Worm (Caenorhabditis elegans): ENCODE measurements around the gene C04E12.4.
"Not testable (repeated sequence)": the region's sequence is repeated elsewhere in the genome, so short reads cannot be mapped to it uniquely, and the experiment has no call there.

The C04E12.4 gene

ce11 chrV:3355544-3355943 lies 7.0 kb upstream of the C04E12.4 start:
- no peak for TF ChIP-seq klf-2 (GFP tag; conservative IDR thresholded peaks at IDR 0.05)
- TF ChIP-seq tab-1 (GFP tag; IDR thresholded peaks at IDR 0.05) = no peak
- TF ChIP-seq flt-1 (GFP tag; IDR thresholded peaks at IDR 0.05) = no peak
- no peak for TF ChIP-seq ztf-29 (GFP tag; IDR thresholded peaks at IDR 0.05)
- TF ChIP-seq med-1 (GFP tag; optimal IDR thresholded peaks at IDR 0.05; ENCODE audit: insufficient read depth) = no peak
- TF ChIP-seq cog-1 (tag; optimal IDR thresholded peaks at IDR 0.05) = no peak
- no peak for TF ChIP-seq ztf-23 (GFP tag; IDR thresholded peaks at IDR 0.05)
- TF ChIP-seq T22C8.4 (GFP tag; IDR thresholded peaks at IDR 0.05) = no peak
- TF ChIP-seq ref-1 (GFP tag; conservative IDR thresholded peaks at IDR 0.05) = no peak

- TF ChIP-seq cog-1 (tag; optimal IDR thresholded peaks at IDR 0.05) (no peak), ztf-23 (GFP tag; IDR thresholded peaks at IDR 0.05) (no peak), tab-1 (GFP tag; IDR thresholded peaks at IDR 0.05) (no peak), ref-1 (GFP tag; conservative IDR thresholded peaks at IDR 0.05) (no peak), flt-1 (GFP tag; IDR thresholded peaks at IDR 0.05) (no peak), T22C8.4 (GFP tag; IDR thresholded peaks at IDR 0.05) (no peak), ztf-29 (GFP tag; IDR thresholded peaks at IDR 0.05) (no peak), klf-2 (GFP tag; conservative IDR thresholded peaks at IDR 0.05) (no peak), med-1 (GFP tag; optimal IDR thresholded peaks at IDR 0.05; ENCODE audit: insufficient read depth) (no peak)
These were observed 5.5 kb upstream of the C04E12.4 start, which contains the start of gene scrm-3 for ce11 chrV:3357106-3357505. Gene scrm-3 (minus strand): TSS chrV:3357206.

DNA sequence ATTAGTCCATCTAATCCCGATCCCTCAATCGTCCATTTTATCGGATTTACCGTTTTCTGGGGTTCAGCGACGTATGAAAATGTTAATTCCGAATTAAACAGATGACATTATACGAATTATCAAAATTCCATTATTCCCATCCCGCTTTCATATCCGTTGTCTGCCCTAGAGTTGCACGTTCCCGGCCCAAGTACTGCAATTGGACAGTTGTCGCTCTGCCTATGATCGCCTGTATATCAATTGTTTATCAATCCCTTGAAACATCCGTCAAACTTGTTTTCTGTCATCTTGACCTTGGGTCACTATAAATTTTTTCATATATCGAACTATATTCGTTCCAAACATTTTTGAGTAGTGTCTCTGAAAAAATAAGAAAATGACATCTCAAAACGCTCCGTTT lies 4.3 kb upstream of the C04E12.4 start, which contains the start of gene C04E12.5:
Gene C04E12.5 (plus strand): TSS at position 301 of the 400 bp plus-strand sequence.
- TF ChIP-seq flt-1 (GFP tag; IDR thresholded peaks at IDR 0.05) (no peak), ztf-29 (GFP tag; IDR thresholded peaks at IDR 0.05) (no peak), cog-1 (tag; optimal IDR thresholded peaks at IDR 0.05) (no peak), ref-1 (GFP tag; conservative IDR thresholded peaks at IDR 0.05) (no peak), T22C8.4 (GFP tag; IDR thresholded peaks at IDR 0.05) (no peak), klf-2 (GFP tag; conservative IDR thresholded peaks at IDR 0.05) (no peak), tab-1 (GFP tag; IDR thresholded peaks at IDR 0.05) (no peak), ztf-23 (GFP tag; IDR thresholded peaks at IDR 0.05) (no peak), med-1 (GFP tag; optimal IDR thresholded peaks at IDR 0.05; ENCODE audit: insufficient read depth) (no peak)

DNA sequence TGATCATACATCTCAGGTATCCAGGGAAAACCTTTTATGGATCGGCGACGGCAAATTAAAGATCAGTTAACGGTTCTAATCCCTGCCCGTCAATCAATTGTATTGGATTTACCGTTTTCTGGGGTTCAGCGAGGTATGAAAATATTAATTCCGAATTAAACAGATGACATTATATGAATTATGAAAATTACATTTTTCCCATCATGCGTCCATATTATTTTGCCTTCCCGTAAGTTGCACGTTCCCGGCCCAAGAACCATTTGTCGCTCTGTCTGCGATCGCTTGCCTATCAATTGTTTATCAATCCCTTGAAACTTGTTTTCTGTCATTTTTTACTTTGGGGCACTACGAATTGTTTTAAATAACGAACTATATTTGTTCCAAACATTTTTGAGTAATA lies 942 bp upstream of the C04E12.4 start:
- TF ChIP-seq med-1 (GFP tag; optimal IDR thresholded peaks at IDR 0.05; ENCODE audit: insufficient read depth) = no peak
- no peak for TF ChIP-seq klf-2 (GFP tag; conservative IDR thresholded peaks at IDR 0.05)
- TF ChIP-seq ref-1 (GFP tag; conservative IDR thresholded peaks at IDR 0.05) = no peak
- no peak for TF ChIP-seq T22C8.4 (GFP tag; IDR thresholded peaks at IDR 0.05)
- no peak for TF ChIP-seq ztf-23 (GFP tag; IDR thresholded peaks at IDR 0.05)
- no peak for TF ChIP-seq flt-1 (GFP tag; IDR thresholded peaks at IDR 0.05)

DNA sequence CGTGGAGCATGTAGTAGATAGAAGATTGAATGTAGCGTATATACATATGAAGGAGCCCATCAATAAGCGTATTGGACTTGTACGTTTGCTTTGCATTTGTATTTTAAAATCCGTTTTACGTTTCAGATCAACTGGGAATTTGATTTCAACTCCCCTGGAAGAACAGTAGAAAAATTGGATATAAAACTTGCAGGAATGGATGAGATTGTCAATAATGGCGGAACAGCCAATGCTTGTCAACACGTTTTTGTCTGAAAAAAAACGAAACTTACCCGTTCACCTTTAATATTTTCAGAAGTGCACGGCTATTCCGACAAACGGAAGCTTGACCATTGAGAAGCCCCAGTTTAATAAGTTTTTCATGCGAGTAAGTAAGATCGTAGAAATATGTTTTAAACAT lies 5.2 kb downstream of the C04E12.4 start, which contains the start of gene C04E12.2:
Gene C04E12.2 (plus strand): TSS at position 301 of the 400 bp plus-strand sequence.
- not testable (repeated sequence) for TF ChIP-seq T22C8.4 (GFP tag; IDR thresholded peaks at IDR 0.05); cog-1 (tag; optimal IDR thresholded peaks at IDR 0.05); klf-2 (GFP tag; conservative IDR thresholded peaks at IDR 0.05)

DNA sequence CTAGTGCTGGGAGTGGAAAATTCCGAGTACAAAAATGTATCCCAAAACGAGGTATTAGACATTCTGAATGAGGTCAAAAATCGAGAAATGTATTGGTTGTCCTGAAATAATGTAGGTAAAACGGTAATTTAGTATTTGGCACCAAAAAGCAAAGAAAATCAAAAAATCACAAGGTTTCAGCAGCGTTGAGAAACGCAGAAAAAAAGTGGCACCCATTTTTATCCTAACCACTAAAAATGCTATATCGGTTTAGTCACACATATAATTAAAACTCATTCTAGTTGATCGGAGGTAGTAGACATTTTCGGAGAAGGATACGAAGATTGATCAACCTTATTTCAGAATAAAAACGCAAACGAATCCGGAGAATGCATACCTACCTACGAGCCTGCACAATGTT lies 10.1 kb downstream of the C04E12.4 start, which contains the start of gene srx-121:
Gene srx-121 (minus strand): TSS at position 101 of the 400 bp plus-strand sequence.
- TF ChIP-seq med-1 (GFP tag; optimal IDR thresholded peaks at IDR 0.05; ENCODE audit: insufficient read depth) = no peak
- TF ChIP-seq T22C8.4 (GFP tag; IDR thresholded peaks at IDR 0.05) = no peak
- no peak for TF ChIP-seq flt-1 (GFP tag; IDR thresholded peaks at IDR 0.05)
- no peak for TF ChIP-seq ref-1 (GFP tag; conservative IDR thresholded peaks at IDR 0.05)

- TF ChIP-seq flt-1 (GFP tag; IDR thresholded peaks at IDR 0.05) (no peak), med-1 (GFP tag; optimal IDR thresholded peaks at IDR 0.05; ENCODE audit: insufficient read depth) (no peak), tab-1 (GFP tag; IDR thresholded peaks at IDR 0.05) (no peak), klf-2 (GFP tag; conservative IDR thresholded peaks at IDR 0.05) (no peak), cog-1 (tag; optimal IDR thresholded peaks at IDR 0.05) (no peak), ref-1 (GFP tag; conservative IDR thresholded peaks at IDR 0.05) (no peak), ztf-29 (GFP tag; IDR thresholded peaks at IDR 0.05) (no peak), T22C8.4 (GFP tag; IDR thresholded peaks at IDR 0.05) (no peak), ztf-23 (GFP tag; IDR thresholded peaks at IDR 0.05) (no peak)
These were observed 14.4 kb downstream of the C04E12.4 start, which contains the start of gene srbc-2 for ce11 chrV:3376973-3377372. Gene srbc-2 (minus strand): TSS chrV:3377073.

DNA sequence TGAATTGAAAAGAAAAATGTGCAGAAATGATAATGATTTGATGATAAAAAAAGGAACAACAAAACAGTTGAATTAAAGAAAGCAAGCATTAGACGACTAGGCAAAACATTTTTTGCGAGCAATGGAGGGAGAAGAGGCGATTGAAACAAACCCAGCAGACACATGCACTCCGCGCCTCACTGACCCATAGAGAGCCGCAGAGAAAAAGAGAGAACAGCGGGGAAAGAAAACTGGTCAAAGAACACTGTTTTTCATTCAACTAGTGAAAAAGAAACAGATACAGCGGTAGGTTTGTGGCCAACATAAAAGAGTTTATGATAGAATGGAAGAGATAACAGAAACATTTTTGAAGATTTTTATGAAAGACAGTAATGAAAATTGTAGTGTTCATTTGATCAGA lies 25.7 kb downstream of the C04E12.4 start:
- TF ChIP-seq cog-1 (tag; optimal IDR thresholded peaks at IDR 0.05) (no peak), T22C8.4 (GFP tag; IDR thresholded peaks at IDR 0.05) (no peak), flt-1 (GFP tag; IDR thresholded peaks at IDR 0.05) (no peak), klf-2 (GFP tag; conservative IDR thresholded peaks at IDR 0.05) (no peak), ztf-29 (GFP tag; IDR thresholded peaks at IDR 0.05) (no peak)

ce11 chrV:3391005-3391404 lies 28.4 kb downstream of the C04E12.4 start:
- no peak for TF ChIP-seq T22C8.4 (GFP tag; IDR thresholded peaks at IDR 0.05)
- no peak for TF ChIP-seq klf-2 (GFP tag; conservative IDR thresholded peaks at IDR 0.05)
- no peak for TF ChIP-seq cog-1 (tag; optimal IDR thresholded peaks at IDR 0.05)
- TF ChIP-seq ref-1 (GFP tag; conservative IDR thresholded peaks at IDR 0.05) = no peak
- TF ChIP-seq ztf-29 (GFP tag; IDR thresholded peaks at IDR 0.05) = no peak
- TF ChIP-seq med-1 (GFP tag; optimal IDR thresholded peaks at IDR 0.05; ENCODE audit: insufficient read depth) = no peak

DNA sequence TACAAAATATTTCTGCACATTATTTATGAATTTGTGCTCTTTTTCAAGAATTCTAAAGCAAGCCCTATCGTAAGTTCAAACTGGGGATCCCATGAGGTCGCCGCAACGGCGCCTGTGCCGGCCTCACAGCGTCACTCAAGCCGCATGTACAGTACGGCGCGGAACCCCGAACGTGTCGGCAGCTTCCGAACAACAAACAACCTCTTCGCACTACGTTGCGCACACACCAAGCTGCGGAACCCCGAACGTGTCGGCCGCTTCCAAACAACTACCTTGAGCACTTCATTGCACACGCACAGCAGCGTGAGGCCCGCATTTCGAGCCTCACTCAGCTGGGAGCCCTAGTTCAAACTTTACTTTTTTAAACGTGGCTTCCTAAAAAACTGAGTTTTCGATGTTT lies 31.5 kb downstream of the C04E12.4 start:
- TF ChIP-seq T22C8.4 (GFP tag; IDR thresholded peaks at IDR 0.05) (no peak), klf-2 (GFP tag; conservative IDR thresholded peaks at IDR 0.05) (no peak), cog-1 (tag; optimal IDR thresholded peaks at IDR 0.05) (no peak), flt-1 (GFP tag; IDR thresholded peaks at IDR 0.05) (no peak), tab-1 (GFP tag; IDR thresholded peaks at IDR 0.05) (no peak), ref-1 (GFP tag; conservative IDR thresholded peaks at IDR 0.05) (no peak), ztf-23 (GFP tag; IDR thresholded peaks at IDR 0.05) (no peak), ztf-29 (GFP tag; IDR thresholded peaks at IDR 0.05) (no peak), med-1 (GFP tag; optimal IDR thresholded peaks at IDR 0.05; ENCODE audit: insufficient read depth) (no peak)
